Worm (Caenorhabditis elegans) whole organism, L4/young adult: Measurements from ENCODE around the gene srlf-34.

ENCODE experiments used
- W03F9.2 ChIP-seq: fragments of 150-350 bp; optimal IDR thresholded peaks from 2 replicates; lab custom pipeline; 2014; ENCODE audit warnings: missing biosample characterization, missing genetic modification characterization
- dao-5 ChIP-seq: sonication (generic microtip); optimal IDR thresholded peaks from 2 replicates; lab custom pipeline; 2016; ENCODE audit warnings: missing genotype, missing genetic modification characterization, moderate library complexity, missing compliant biosample characterization
- him-1 ChIP-seq: sonication (generic microtip); optimal IDR thresholded peaks from 2 replicates; lab custom pipeline; 2016; ENCODE audit warnings: missing genotype, missing genetic modification reagents, missing genetic modification characterization, missing compliant biosample characterization

DNA sequence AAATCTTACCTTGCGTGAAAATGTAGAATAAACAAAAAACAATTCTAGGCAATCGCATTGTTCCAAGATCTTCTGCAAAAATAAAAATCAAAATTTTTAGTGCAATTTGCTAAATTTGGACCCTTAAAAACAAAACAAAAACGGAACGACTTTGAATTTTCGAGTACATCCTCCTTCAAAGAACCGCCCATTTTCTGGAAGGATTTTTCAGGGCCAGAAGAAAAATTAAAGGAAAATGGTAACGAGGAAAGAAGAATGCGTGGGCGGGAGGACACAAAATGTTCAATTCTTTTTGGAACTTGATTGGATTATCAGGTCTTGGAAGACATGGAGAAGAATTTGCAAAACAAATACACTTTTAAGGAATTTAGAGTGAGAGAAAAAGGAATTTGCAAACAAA, 41.0 kb upstream of the srlf-34 start, which contains the start of gene F54B3.4:
- TF ChIP-seq him-1 (tag; lab: Kevin White, UChicago) (no peak), W03F9.2 (tag; lab: Kevin White, UChicago) (no peak), dao-5 (no peak)
